Fruit fly (Drosophila melanogaster): ENCODE results near the gene Ge-1.

Gene Ge-1

dm6 chr2L:11057333-11058110 lies 43.2 kb downstream of the Ge-1 start (continued):
- TF ChIP-seq CG2129 (GFP tag; IDR thresholded peaks at IDR 0.05; ENCODE audit: partially characterized antibody), result no peak
- TF ChIP-seq CG12391 (tag; optimal IDR thresholded peaks at IDR 0.05), result peak; percentile 67
- TF ChIP-seq tll (GFP tag; optimal IDR thresholded peaks at IDR 0.05), result no peak
- TF ChIP-seq CG15269 (tag; optimal IDR thresholded peaks at IDR 0.05), result peak; percentile 81
- no peak for TF ChIP-seq hbn (GFP tag; IDR thresholded peaks at IDR 0.05; ENCODE audit: partially characterized antibody)
- peak; percentile 61 for TF ChIP-seq ci (GFP tag; IDR thresholded peaks at IDR 0.05)
- TF ChIP-seq CG12236 (GFP tag; optimal IDR thresholded peaks at IDR 0.05), result peak; percentile 59
- peak; percentile 55 to 70 for TF ChIP-seq bsh (GFP tag; optimal IDR thresholded peaks at IDR 0.05)
- TF ChIP-seq pzg (GFP tag; optimal IDR thresholded peaks at IDR 0.05), result no peak
- no peak for TF ChIP-seq pita (GFP tag; optimal IDR thresholded peaks at IDR 0.05)
- TF ChIP-seq unc-4 (GFP tag; IDR thresholded peaks at IDR 0.05; ENCODE audit: partially characterized antibody), result no peak
- TF ChIP-seq klu (GFP tag; IDR thresholded peaks at IDR 0.05), result peak; percentile 42; the same call in 1 of the 2 replicates
- TF ChIP-seq CG12769 (tag; optimal IDR thresholded peaks at IDR 0.05), result peak; percentile 81
- no peak for TF ChIP-seq CG17912 (GFP tag; optimal IDR thresholded peaks at IDR 0.05)
- TF ChIP-seq Neu2 (GFP tag; optimal IDR thresholded peaks at IDR 0.05; ENCODE audit: borderline replicate concordance), result no peak
- no peak for TF ChIP-seq CG33213 (GFP tag; optimal IDR thresholded peaks at IDR 0.05)
- peak; percentile 63 for TF ChIP-seq nau (GFP tag; optimal IDR thresholded peaks at IDR 0.05)
- peak; percentile 18 for TF ChIP-seq maf-S (GFP tag; optimal IDR thresholded peaks at IDR 0.05)
- TF ChIP-seq CG1832 (GFP tag; optimal IDR thresholded peaks at IDR 0.05), result no peak
- TF ChIP-seq fu2 (GFP tag; optimal IDR thresholded peaks at IDR 0.05), result peak; percentile 42
- no peak for TF ChIP-seq br (optimal IDR thresholded peaks at IDR 0.05)
- peak; percentile 50 for TF ChIP-seq CHES-1-like (GFP tag; optimal IDR thresholded peaks at IDR 0.05)
- no peak for TF ChIP-seq cad (GFP tag; optimal IDR thresholded peaks at IDR 0.05)
- peak in 1 of 3 experiments; percentile 67 for TF ChIP-seq lola (GFP tag; optimal IDR thresholded peaks at IDR 0.05)
- TF ChIP-seq Hr78 (GFP tag; optimal IDR thresholded peaks at IDR 0.05), result no peak
- peak; percentile 62 for TF ChIP-seq CG6254 (GFP tag; optimal IDR thresholded peaks at IDR 0.05)
- TF ChIP-seq MESR4 (GFP tag; optimal IDR thresholded peaks at IDR 0.05), result no peak
- peak; percentile 90 for TF ChIP-seq CG2678 (tag; optimal IDR thresholded peaks at IDR 0.05)
- peak; percentile 58 for TF ChIP-seq CG4328 (GFP tag; optimal IDR thresholded peaks at IDR 0.05)
- TF ChIP-seq HmgD (GFP tag; optimal IDR thresholded peaks at IDR 0.05), result no peak
- TF ChIP-seq CG7786 (GFP tag; optimal IDR thresholded peaks at IDR 0.05), result peak; percentile 58
- TF ChIP-seq CG1024 (GFP tag; IDR thresholded peaks at IDR 0.05), result peak; percentile 45; the same call in 1 of the 2 replicates
- TF ChIP-seq CG7357 (GFP tag; IDR thresholded peaks at IDR 0.05), result no peak
- TF ChIP-seq cwo (GFP tag; optimal IDR thresholded peaks at IDR 0.05), result peak; percentile 20
- peak; percentile 65 for TF ChIP-seq HHEX (GFP tag; optimal IDR thresholded peaks at IDR 0.05)
- peak; percentile 38 for TF ChIP-seq CG4820 (GFP tag; optimal IDR thresholded peaks at IDR 0.05)
- peak; percentile 59 for TF ChIP-seq Lhr (GFP tag; optimal IDR thresholded peaks at IDR 0.05)
- no peak for TF ChIP-seq CG18764 (GFP tag; optimal IDR thresholded peaks at IDR 0.05)
- TF ChIP-seq ewg (GFP tag; optimal IDR thresholded peaks at IDR 0.05), result peak; percentile 54
- no peak for TF ChIP-seq Doc2 (GFP tag; IDR thresholded peaks at IDR 0.05)
- no peak for TF ChIP-seq h (optimal IDR thresholded peaks at IDR 0.05)
- peak; percentile 0 for TF ChIP-seq CG13624 (GFP tag; optimal IDR thresholded peaks at IDR 0.05)
- TF ChIP-seq Ptx1 (GFP tag; IDR thresholded peaks at IDR 0.05), result peak; percentile 92
- peak; percentile 72 for TF ChIP-seq ssp (GFP tag; IDR thresholded peaks at IDR 0.05)
- no peak for TF ChIP-seq CG7963 (GFP tag; IDR thresholded peaks at IDR 0.05; ENCODE audit: partially characterized antibody)
- TF ChIP-seq BtbVII (GFP tag; optimal IDR thresholded peaks at IDR 0.05), result peak; percentile 75
- TF ChIP-seq Nf-YC (tag; optimal IDR thresholded peaks at IDR 0.05), result peak; percentile 75
- TF ChIP-seq lilli (GFP tag; optimal IDR thresholded peaks at IDR 0.05), result peak; percentile 77

All from whole organism, embryonic.